Worm (Caenorhabditis elegans) whole organism, mixed stage, embryonic: ENCODE results near the gene C07A9.10.

Source experiments
- ceh-43 ChIP-seq: fragments of 200-800 bp; sonication (Bioruptor generic); optimal IDR thresholded peaks from 2 replicates; lab custom pipeline; 2018; ENCODE audit warnings: mild to moderate bottlenecking, missing genetic modification characterization, moderate library complexity, missing compliant biosample characterization
- ces-1 ChIP-seq: fragments of 150-350 bp; optimal IDR thresholded peaks from 2 replicates; lab custom pipeline; 2014; ENCODE audit warnings: missing biosample characterization, missing genetic modification reagents, missing genetic modification characterization
- mep-1 ChIP-seq: fragments of 150-350 bp; optimal IDR thresholded peaks from 2 replicates; lab custom pipeline; 2017; ENCODE audit warnings: missing biosample characterization, missing genetic modification reagents, missing genetic modification characterization, inconsistent platforms
- nhr-12 ChIP-seq: fragments of 150-350 bp; optimal IDR thresholded peaks from 2 replicates; lab custom pipeline; 2014; ENCODE audit warnings: missing biosample characterization, missing genetic modification characterization
- nhr-28 ChIP-seq: fragments of 150-350 bp; optimal IDR thresholded peaks from 2 replicates; lab custom pipeline; 2014; ENCODE audit warnings: missing biosample characterization, missing genetic modification characterization
- pha-4 ChIP-seq: fragments of 150-350 bp; optimal IDR thresholded peaks from 2 replicates; lab custom pipeline; 2018; ENCODE audit warnings: missing biosample characterization, missing genetic modification reagents, missing genetic modification characterization
- snpc-4 ChIP-seq: fragments of 150-350 bp; optimal IDR thresholded peaks from 2 replicates; lab custom pipeline; 2014; ENCODE audit warnings: missing biosample characterization, missing genetic modification characterization
- zip-8 ChIP-seq: fragments of 150-350 bp; optimal IDR thresholded peaks from 2 replicates; lab custom pipeline; 2014; ENCODE audit warnings: missing biosample characterization, missing genetic modification characterization
- ztf-11 ChIP-seq: fragments of 150-350 bp; optimal IDR thresholded peaks from 2 replicates; lab custom pipeline; 2014; ENCODE audit warnings: missing biosample characterization, missing genetic modification characterization

DNA sequence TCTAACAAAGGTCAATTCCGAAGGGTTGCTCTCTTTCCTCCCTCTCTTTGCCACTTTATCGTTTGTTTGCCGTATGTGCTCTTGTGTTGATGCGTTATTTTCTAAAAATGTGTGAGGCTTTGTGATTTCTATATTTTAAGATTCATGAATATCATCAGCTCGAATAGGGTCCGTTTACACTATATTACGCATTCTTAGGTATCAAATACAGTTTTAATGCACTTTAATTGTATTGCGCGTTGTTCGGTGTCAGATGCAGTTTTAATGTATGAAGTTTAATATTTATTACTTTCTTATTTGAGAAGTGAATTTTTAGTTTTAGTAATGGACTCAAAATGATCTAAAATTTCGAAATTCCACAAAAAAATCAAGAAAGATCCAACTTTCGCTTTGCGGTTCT lies 10.6 kb upstream of the C07A9.10 start, which contains the start of gene bud-31:
- TF ChIP-seq ztf-11, result no peak
- no peak for TF ChIP-seq snpc-4 (tag; lab: Kevin White, UChicago)
- no peak for TF ChIP-seq mep-1 (tag; lab: Kevin White, UChicago)
- TF ChIP-seq pha-4 (tag; lab: Kevin White, UChicago), result no peak
- TF ChIP-seq nhr-12 (tag; lab: Kevin White, UChicago), result no peak
- TF ChIP-seq ceh-43, result no peak
- no peak for TF ChIP-seq nhr-28 (tag; lab: Kevin White, UChicago)
- TF ChIP-seq zip-8, result no peak
- TF ChIP-seq ces-1 (GFP tag; lab: Kevin White, UChicago), result no peak
